Fruit fly (Drosophila melanogaster): Measurements from ENCODE around the gene Vsx2.

The Vsx2 gene

dm6 chrX:5608472-5608871 is 48.5 kb upstream of the Vsx2 start (continued):
- TF ChIP-seq CG6163 (GFP tag; IDR thresholded peaks at IDR 0.05) (peak; percentile 58; the same call in 1 of the 3 replicates), Gug (GFP tag; IDR thresholded peaks at IDR 0.05) (peak; percentile 21; the same call in 1 of the 2 replicates), CG6854 (GFP tag; optimal IDR thresholded peaks at IDR 0.05) (no peak), eg (GFP tag; IDR thresholded peaks at IDR 0.05) (peak; percentile 60; the same call in 2 of the 3 replicates), salr (GFP tag; optimal IDR thresholded peaks at IDR 0.05) (no peak), Eip93F (GFP tag; optimal IDR thresholded peaks at IDR 0.05) (no peak), topi (GFP tag; optimal IDR thresholded peaks at IDR 0.05) (peak; percentile 60), CG31627 (GFP tag; optimal IDR thresholded peaks at IDR 0.05) (peak; percentile 67), CG4318 (GFP tag; optimal IDR thresholded peaks at IDR 0.05) (peak; percentile 39), lz (GFP tag; optimal IDR thresholded peaks at IDR 0.05) (peak; percentile 76), CG7368 (GFP tag; optimal IDR thresholded peaks at IDR 0.05) (peak; percentile 26), Hr39 (GFP tag; optimal IDR thresholded peaks at IDR 0.05) (peak; percentile 79), Ets96B (tag; optimal IDR thresholded peaks at IDR 0.05) (no peak), esn (GFP tag; optimal IDR thresholded peaks at IDR 0.05) (peak; percentile 66), cyc (GFP tag; optimal IDR thresholded peaks at IDR 0.05) (peak; percentile 55), Ets21C (GFP tag; optimal IDR thresholded peaks at IDR 0.05) (peak; percentile 50), CG34406 (GFP tag; optimal IDR thresholded peaks at IDR 0.05) (peak; percentile 26)

dm6 chrX:5607647-5608046 is 47.7 kb upstream of the Vsx2 start:
- no peak for TF ChIP-seq Sox14 (GFP tag; optimal IDR thresholded peaks at IDR 0.05)
- TF ChIP-seq Eip75B (GFP tag; optimal IDR thresholded peaks at IDR 0.05): no peak
- TF ChIP-seq vri (GFP tag; optimal IDR thresholded peaks at IDR 0.05): no peak
- no peak for TF ChIP-seq pdm3 (GFP tag; optimal IDR thresholded peaks at IDR 0.05)
- TF ChIP-seq Eip93F (GFP tag; optimal IDR thresholded peaks at IDR 0.05): no peak
- TF ChIP-seq CG15336 (GFP tag; IDR thresholded peaks at IDR 0.05): no peak

- TF ChIP-seq Hr39 (GFP tag; optimal IDR thresholded peaks at IDR 0.05) (no peak), CG7368 (GFP tag; optimal IDR thresholded peaks at IDR 0.05) (no peak), CG6276 (GFP tag; optimal IDR thresholded peaks at IDR 0.05) (no peak), fd85E (GFP tag; optimal IDR thresholded peaks at IDR 0.05) (no peak), CG6854 (GFP tag; optimal IDR thresholded peaks at IDR 0.05) (no peak), Hr38 (GFP tag; optimal IDR thresholded peaks at IDR 0.05) (no peak), CG31627 (GFP tag; optimal IDR thresholded peaks at IDR 0.05) (no peak)
These were observed 46.3 kb upstream of the Vsx2 start for dm6 chrX:5606324-5606723.

- TF ChIP-seq CG9139 (GFP tag; optimal IDR thresholded peaks at IDR 0.05): no peak
- no peak for TF ChIP-seq dac (GFP tag; optimal IDR thresholded peaks at IDR 0.05)
- no peak for TF ChIP-seq Hr39 (GFP tag; optimal IDR thresholded peaks at IDR 0.05)
- no peak for TF ChIP-seq topi (GFP tag; optimal IDR thresholded peaks at IDR 0.05)
These were observed 44.2 kb upstream of the Vsx2 start for dm6 chrX:5604181-5604580.

dm6 chrX:5603009-5603408 is 43.0 kb upstream of the Vsx2 start:
- TF ChIP-seq CG3032 (tag; optimal IDR thresholded peaks at IDR 0.05): no peak
- no peak for TF ChIP-seq Blimp-1 (GFP tag; optimal IDR thresholded peaks at IDR 0.05)
- no peak for TF ChIP-seq fd85E (GFP tag; optimal IDR thresholded peaks at IDR 0.05)
- TF ChIP-seq spab (GFP tag; optimal IDR thresholded peaks at IDR 0.05): no peak
- TF ChIP-seq CG10669 (GFP tag; optimal IDR thresholded peaks at IDR 0.05): no peak
- TF ChIP-seq CG34406 (GFP tag; optimal IDR thresholded peaks at IDR 0.05): no peak
- TF ChIP-seq salr (GFP tag; optimal IDR thresholded peaks at IDR 0.05): no peak
- TF ChIP-seq Hr4 (GFP tag; optimal IDR thresholded peaks at IDR 0.05): no peak
- no peak for TF ChIP-seq fkh (GFP tag; optimal IDR thresholded peaks at IDR 0.05)
- TF ChIP-seq eg (GFP tag; IDR thresholded peaks at IDR 0.05): no peak
- no peak for TF ChIP-seq CG11762 (GFP tag; optimal IDR thresholded peaks at IDR 0.05; ENCODE audit: insufficient read depth)
- no peak for TF ChIP-seq CG11294 (GFP tag; IDR thresholded peaks at IDR 0.05)
- TF ChIP-seq OdsH (GFP tag; optimal IDR thresholded peaks at IDR 0.05): no peak
- no peak for TF ChIP-seq Smox (GFP tag; optimal IDR thresholded peaks at IDR 0.05)
- no peak for TF ChIP-seq achi (GFP tag; optimal IDR thresholded peaks at IDR 0.05)
- no peak for TF ChIP-seq Sox15 (GFP tag; optimal IDR thresholded peaks at IDR 0.05)
- no peak for TF ChIP-seq CG32006 (GFP tag; optimal IDR thresholded peaks at IDR 0.05)
- TF ChIP-seq CG8319 (GFP tag; optimal IDR thresholded peaks at IDR 0.05): no peak
- no peak for TF ChIP-seq CG15336 (GFP tag; IDR thresholded peaks at IDR 0.05)

Measured in whole organism, prepupa.